Worm (Caenorhabditis elegans) whole organism, L1 larva: ENCODE measurements around the gene H40L08.3.

ENCODE experiments used
- C16A3.4 ChIP-seq: fragments of 150-350 bp; optimal IDR thresholded peaks from 2 replicates; lab custom pipeline; 2014; ENCODE audit warnings: missing biosample characterization, missing genetic modification characterization
- F16B12.6 ChIP-seq: fragments of 150-350 bp; optimal IDR thresholded peaks from 2 replicates; lab custom pipeline; 2014; ENCODE audit warnings: missing biosample characterization, missing genetic modification characterization
- ama-1 ChIP-seq: fragments of 150-350 bp; optimal IDR thresholded peaks from 2 replicates; lab custom pipeline; 2014
- ces-1 ChIP-seq: fragments of 150-350 bp; optimal IDR thresholded peaks from 2 replicates; lab custom pipeline; 2014; ENCODE audit warnings: missing biosample characterization, missing genetic modification reagents, missing genetic modification characterization
- dpl-1 ChIP-seq, 3 experiments: fragments of 150-350 bp in 2 of 3; sonication (generic microtip) in 1 of 3; optimal IDR thresholded peaks; 2 replicates each; lab custom pipeline; 2014 to 2017; ENCODE audit warnings: missing biosample characterization in 3 of 3, missing genetic modification characterization in 3 of 3, missing genetic modification reagents in 3 of 3
- efl-1 ChIP-seq, 4 experiments: fragments of 150-350 bp; optimal IDR thresholded peaks in 3 of 4; peaks in 1 of 4; 1 replicate in 1 of 4; 2 replicates in 3 of 4; lab custom pipeline; 2014; ENCODE audit warnings: missing biosample characterization in 2 of 4, missing genetic modification characterization in 2 of 4, missing genetic modification reagents in 2 of 4
- efl-3 ChIP-seq: fragments of 200-800 bp; sonication (Bioruptor generic); optimal IDR thresholded peaks from 2 replicates; lab custom pipeline; 2018; ENCODE audit warnings: mild to moderate bottlenecking, missing genetic modification characterization, missing compliant biosample characterization
- elt-2 ChIP-seq: sonication (generic microtip); optimal IDR thresholded peaks from 2 replicates; lab custom pipeline; 2016; ENCODE audit warnings: missing genetic modification characterization, mild to moderate bottlenecking, inconsistent platforms, missing compliant biosample characterization, missing genetic modification reagents
- elt-3 ChIP-seq, 6 experiments: fragments of 150-350 bp in 1 of 6; sonication (generic microtip); optimal IDR thresholded peaks; 2 replicates each; lab custom pipeline; 2017 to 2018; ENCODE audit warnings: missing biosample characterization in 6 of 6, missing genetic modification characterization in 6 of 6, inconsistent platforms in 1 of 6
- fkh-10 ChIP-seq: sonication (generic microtip); optimal IDR thresholded peaks from 2 replicates; lab custom pipeline; 2017; ENCODE audit warnings: missing biosample characterization, missing genetic modification reagents, missing genetic modification characterization
- fkh-8 ChIP-seq: sonication (generic microtip); optimal IDR thresholded peaks from 2 replicates; lab custom pipeline; 2016; ENCODE audit warnings: mild to moderate bottlenecking, missing genetic modification characterization, missing compliant biosample characterization
- fos-1 ChIP-seq: fragments of 150-350 bp; optimal IDR thresholded peaks from 2 replicates; lab custom pipeline; 2014; ENCODE audit warnings: missing biosample characterization, missing genetic modification characterization
- hpl-2 ChIP-seq: fragments of 150-350 bp; optimal IDR thresholded peaks from 2 replicates; lab custom pipeline; 2014; ENCODE audit warnings: missing biosample characterization, missing genetic modification reagents, missing genetic modification characterization
- irx-1 ChIP-seq: sonication (generic microtip); optimal IDR thresholded peaks from 2 replicates; lab custom pipeline; 2016; ENCODE audit warnings: missing genetic modification characterization, missing compliant biosample characterization
- lin-13 ChIP-seq: fragments of 150-350 bp; optimal IDR thresholded peaks from 2 replicates; lab custom pipeline; 2014; ENCODE audit warnings: missing biosample characterization, missing genetic modification reagents, missing genetic modification characterization
- lin-14 ChIP-seq: fragments of 200-800 bp; sonication (Bioruptor generic); optimal IDR thresholded peaks from 2 replicates; lab custom pipeline; 2018; ENCODE audit warnings: mild to moderate bottlenecking, missing genetic modification characterization, moderate library complexity, missing compliant biosample characterization
- lin-15B ChIP-seq: fragments of 150-350 bp; sonication (generic microtip); optimal IDR thresholded peaks from 3 replicates; lab custom pipeline; 2014; ENCODE audit warnings: missing biosample characterization, missing genetic modification characterization
- lin-35 ChIP-seq, 2 experiments: fragments of 150-350 bp; optimal IDR thresholded peaks; 2 replicates each; lab custom pipeline; 2014; ENCODE audit warnings: missing biosample characterization in 2 of 2, missing genetic modification characterization in 2 of 2, missing genetic modification reagents in 2 of 2
- lin-39 ChIP-seq: fragments of 150-350 bp; optimal IDR thresholded peaks from 2 replicates; lab custom pipeline; 2014; ENCODE audit warnings: missing biosample characterization, missing genetic modification reagents, missing genetic modification characterization
- mab-9 ChIP-seq: fragments of 200-800 bp; sonication (Bioruptor generic); IDR thresholded peaks from 2 replicates; pipeline ENCODE4 v1.3.6; 2022; ENCODE audit warnings: missing genetic modification reagents, missing genetic modification characterization, missing compliant biosample characterization
- nhr-12 ChIP-seq: sonication (generic microtip); optimal IDR thresholded peaks from 2 replicates; lab custom pipeline; 2017; ENCODE audit warnings: missing biosample characterization, missing genetic modification characterization
- nhr-20 ChIP-seq: sonication (generic microtip); optimal IDR thresholded peaks from 2 replicates; lab custom pipeline; 2016; ENCODE audit warnings: mild to moderate bottlenecking, missing genetic modification characterization, missing compliant biosample characterization
- nhr-237 ChIP-seq: fragments of 150-350 bp; optimal IDR thresholded peaks from 2 replicates; lab custom pipeline; 2014; ENCODE audit warnings: missing biosample characterization, missing genetic modification characterization
- nhr-28 ChIP-seq: fragments of 150-350 bp; optimal IDR thresholded peaks from 2 replicates; lab custom pipeline; 2014; ENCODE audit warnings: missing biosample characterization, missing genetic modification characterization
- nhr-71 ChIP-seq: sonication (generic microtip); optimal IDR thresholded peaks from 2 replicates; lab custom pipeline; 2016; ENCODE audit warnings: mild to moderate bottlenecking, missing genetic modification characterization, moderate library complexity, missing compliant biosample characterization
- nhr-76 ChIP-seq: sonication (generic microtip); optimal IDR thresholded peaks from 2 replicates; lab custom pipeline; 2017; ENCODE audit warnings: missing biosample characterization, missing genetic modification characterization
- nhr-84 ChIP-seq: sonication (generic microtip); optimal IDR thresholded peaks from 2 replicates; lab custom pipeline; 2017; ENCODE audit warnings: missing biosample characterization, missing genetic modification characterization
- nhr-85 ChIP-seq: sonication (generic microtip); peaks from one replicate; lab custom pipeline; 2016; ENCODE audit warnings: missing genetic modification characterization, inconsistent platforms, missing compliant biosample characterization
- nhr-90 ChIP-seq: sonication (generic microtip); optimal IDR thresholded peaks from 2 replicates; lab custom pipeline; 2016; ENCODE audit warnings: mild to moderate bottlenecking, missing genetic modification characterization, missing compliant biosample characterization; ENCODE audit not compliant: poor library complexity
- pax-3 ChIP-seq: fragments of 200-800 bp; sonication (Bioruptor generic); optimal IDR thresholded peaks from 2 replicates; lab custom pipeline; 2018; ENCODE audit warnings: mild to moderate bottlenecking, missing genetic modification characterization, moderate library complexity, missing compliant biosample characterization
- pqm-1 ChIP-seq: sonication (generic microtip); optimal IDR thresholded peaks from 3 replicates; lab custom pipeline; 2017; ENCODE audit warnings: missing biosample characterization, missing genetic modification characterization
- rnt-1 ChIP-seq: sonication (generic microtip); optimal IDR thresholded peaks from 2 replicates; lab custom pipeline; 2016; ENCODE audit warnings: mild to moderate bottlenecking, missing genetic modification characterization, moderate library complexity, missing compliant biosample characterization
- snu-23 ChIP-seq: sonication (generic microtip); optimal IDR thresholded peaks from 2 replicates; lab custom pipeline; 2016; ENCODE audit warnings: missing genetic modification characterization, missing compliant biosample characterization
- sup-37 ChIP-seq: fragments of 200-800 bp; sonication (Bioruptor generic); optimal IDR thresholded peaks from 2 replicates; lab custom pipeline; 2018; ENCODE audit warnings: mild to moderate bottlenecking, missing genetic modification characterization, missing compliant biosample characterization
- swsn-7 ChIP-seq: sonication (generic microtip); optimal IDR thresholded peaks from 2 replicates; lab custom pipeline; 2016; ENCODE audit warnings: missing genetic modification characterization, missing compliant biosample characterization
- tbx-2 ChIP-seq: sonication (generic microtip); optimal IDR thresholded peaks from 2 replicates; lab custom pipeline; 2016; ENCODE audit warnings: missing genetic modification characterization, missing compliant biosample characterization
- tlp-1 ChIP-seq: fragments of 150-350 bp; optimal IDR thresholded peaks from 2 replicates; lab custom pipeline; 2014; ENCODE audit warnings: missing biosample characterization, missing genetic modification characterization
- unc-130 ChIP-seq: fragments of 150-350 bp; optimal IDR thresholded peaks from 2 replicates; lab custom pipeline; 2017; ENCODE audit warnings: missing biosample characterization, missing genetic modification characterization, inconsistent platforms
- unc-30 ChIP-seq: sonication (generic microtip); optimal IDR thresholded peaks from 2 replicates; lab custom pipeline; 2017; ENCODE audit warnings: missing biosample characterization, missing genetic modification characterization
- unc-86 ChIP-seq: sonication (generic microtip); optimal IDR thresholded peaks from 2 replicates; lab custom pipeline; 2016; ENCODE audit warnings: missing genetic modification characterization, missing compliant biosample characterization
- unc-98 ChIP-seq: fragments of 200-800 bp; sonication (Bioruptor generic); IDR thresholded peaks from 2 replicates; pipeline ENCODE4 v1.3.6; 2022; ENCODE audit warnings: missing genetic modification characterization, missing compliant biosample characterization
- xbp-1 ChIP-seq: sonication (generic microtip); optimal IDR thresholded peaks from 2 replicates; lab custom pipeline; 2016; ENCODE audit warnings: missing genetic modification characterization, missing compliant biosample characterization
- zag-1 ChIP-seq: fragments of 150-350 bp; optimal IDR thresholded peaks from 2 replicates; lab custom pipeline; 2014; ENCODE audit warnings: missing biosample characterization, missing genetic modification characterization

The H40L08.3 gene

ce11 chrX:15076042-15076565 lies at the start of gene H40L08.3, which contains the start of gene H40L08.9:
H40L08.3 (minus strand) TSS chrX:15076092.
H40L08.9 (minus strand) TSS chrX:15076480.
- TF ChIP-seq efl-3 (GFP tag; lab: Kevin White, UChicago): no peak
- no peak for TF ChIP-seq tbx-2 (tag; lab: Kevin White, UChicago)
- TF ChIP-seq ces-1: no peak
- TF ChIP-seq rnt-1 (tag; lab: Kevin White, UChicago): peak; percentile 3
- peak; percentile 4 for TF ChIP-seq nhr-71 (tag; lab: Kevin White, UChicago)
- no peak for TF ChIP-seq nhr-237 (tag; lab: Kevin White, UChicago)
- TF ChIP-seq C16A3.4 (tag; lab: Kevin White, UChicago): no peak
- no peak for TF ChIP-seq fkh-8 (tag; lab: Kevin White, UChicago)
- no peak for TF ChIP-seq F16B12.6
- no peak for TF ChIP-seq irx-1 (tag; lab: Kevin White, UChicago)
- TF ChIP-seq nhr-85 (tag; lab: Kevin White, UChicago): peak; percentile 72
- TF ChIP-seq xbp-1 (tag; lab: Kevin White, UChicago): no peak
- TF ChIP-seq lin-15B: no peak
- no peak for TF ChIP-seq lin-35 (GFP tag; optimal IDR thresholded peaks at IDR 0.05; lab: Kevin White, UChicago)
- TF ChIP-seq unc-130: no peak
- no peak for TF ChIP-seq elt-2 (tag; lab: Kevin White, UChicago)
- no peak for TF ChIP-seq dpl-1 (GFP tag; optimal IDR thresholded peaks at IDR 0.05; lab: Kevin White, UChicago)
- TF ChIP-seq swsn-7 (tag; lab: Kevin White, UChicago): no peak
- TF ChIP-seq nhr-84 (tag; lab: Kevin White, UChicago): no peak
- TF ChIP-seq elt-3 (tag; optimal IDR thresholded peaks at IDR 0.05; lab: Kevin White, UChicago): peak in 2 of 6 experiments; percentile 31 to 35
- no peak for TF ChIP-seq fkh-10 (GFP tag; lab: Kevin White, UChicago)
- TF ChIP-seq unc-30 (tag; lab: Kevin White, UChicago): no peak
- peak; percentile 21 for TF ChIP-seq lin-14 (GFP tag; lab: Kevin White, UChicago)
- no peak for TF ChIP-seq tlp-1 (tag; lab: Kevin White, UChicago)
- TF ChIP-seq nhr-90 (tag; lab: Kevin White, UChicago): no peak
- no peak for TF ChIP-seq nhr-28 (tag; lab: Kevin White, UChicago)
- TF ChIP-seq lin-39 (tag; lab: Kevin White, UChicago): no peak
- no peak for TF ChIP-seq nhr-12 (tag; lab: Kevin White, UChicago)
- TF ChIP-seq ama-1 (lab: Kevin White, UChicago): no peak
- TF ChIP-seq nhr-20 (tag; lab: Kevin White, UChicago): peak; percentile 47
- TF ChIP-seq zag-1: no peak
- no peak for TF ChIP-seq nhr-76 (tag; lab: Kevin White, UChicago)
- TF ChIP-seq, all 84 proteins: peak for 6

ce11 chrX:15125138-15125537 lies 49.2 kb upstream of the H40L08.3 start:
- TF ChIP-seq xbp-1 (tag; lab: Kevin White, UChicago): no peak
- no peak for TF ChIP-seq nhr-90 (tag; lab: Kevin White, UChicago)
- TF ChIP-seq nhr-84 (tag; lab: Kevin White, UChicago): no peak
- TF ChIP-seq hpl-2 (GFP tag; lab: Kevin White, UChicago): no peak
- TF ChIP-seq lin-13 (GFP tag; lab: Kevin White, UChicago): no peak
- TF ChIP-seq sup-37 (GFP tag; lab: Kevin White, UChicago): no peak
- TF ChIP-seq unc-86 (tag; lab: Kevin White, UChicago): no peak
- no peak for TF ChIP-seq pax-3
- no peak for TF ChIP-seq unc-98 (GFP tag; lab: Robert Waterston, UW)
- TF ChIP-seq pqm-1 (tag; lab: Kevin White, UChicago): no peak
- no peak for TF ChIP-seq fos-1 (tag; lab: Kevin White, UChicago)
- TF ChIP-seq C16A3.4 (tag; lab: Kevin White, UChicago): no peak
- TF ChIP-seq snu-23 (GFP tag; lab: Kevin White, UChicago): no peak
- no peak for TF ChIP-seq lin-39 (tag; lab: Kevin White, UChicago)
- no peak for TF ChIP-seq efl-1 (optimal IDR thresholded peaks at IDR 0.05; lab: Kevin White, UChicago)
- no peak for TF ChIP-seq efl-1 (GFP tag; optimal IDR thresholded peaks at IDR 0.05 in 1 of 2; lab: Kevin White, UChicago)
- TF ChIP-seq mab-9 (GFP tag; lab: Robert Waterston, UW): no peak
